Worm (Caenorhabditis elegans) whole organism, L2 larva: Measurements from ENCODE around the gene srbc-37.

Source experiments
- C34F6.9 ChIP-seq: fragments of 150-350 bp; optimal IDR thresholded peaks from 2 replicates; lab custom pipeline; 2014; ENCODE audit warnings: missing biosample characterization, missing genetic modification characterization
- F13H6.1 ChIP-seq: sonication (generic microtip); optimal IDR thresholded peaks from 2 replicates; lab custom pipeline; 2016; ENCODE audit warnings: missing genetic modification characterization, missing compliant biosample characterization
- R02D3.7 ChIP-seq: fragments of 150-350 bp; optimal IDR thresholded peaks from 2 replicates; lab custom pipeline; 2014; ENCODE audit warnings: missing biosample characterization, missing genetic modification characterization
- Y55F3AM.14 ChIP-seq: fragments of 200-800 bp; sonication (Bioruptor generic); optimal IDR thresholded peaks from 2 replicates; lab custom pipeline; 2018; ENCODE audit warnings: mild to moderate bottlenecking, missing genetic modification characterization, missing compliant biosample characterization
- ZK546.5 ChIP-seq: sonication (generic microtip); optimal IDR thresholded peaks from 2 replicates; lab custom pipeline; 2017; ENCODE audit warnings: missing biosample characterization, missing genetic modification characterization
- alr-1 ChIP-seq: fragments of 150-350 bp; optimal IDR thresholded peaks from 2 replicates; lab custom pipeline; 2014; ENCODE audit warnings: missing biosample characterization, missing genetic modification characterization
- ama-1 ChIP-seq: fragments of 150-350 bp; optimal IDR thresholded peaks from 2 replicates; lab custom pipeline; 2018; ENCODE audit warnings: inconsistent platforms
- ceh-16 ChIP-seq: fragments of 150-350 bp; optimal IDR thresholded peaks from 2 replicates; lab custom pipeline; 2014; ENCODE audit warnings: missing biosample characterization, missing genetic modification characterization
- crh-2 ChIP-seq: sonication (generic microtip); optimal IDR thresholded peaks from 2 replicates; lab custom pipeline; 2017; ENCODE audit warnings: missing biosample characterization, missing genetic modification characterization
- dmd-4 ChIP-seq: sonication (generic microtip); optimal IDR thresholded peaks from 2 replicates; lab custom pipeline; 2017; ENCODE audit warnings: missing biosample characterization, missing genetic modification characterization
- egl-27 ChIP-seq: sonication (generic microtip); optimal IDR thresholded peaks from 3 replicates; lab custom pipeline; 2017; ENCODE audit warnings: missing biosample characterization, missing genetic modification reagents, missing genetic modification characterization
- elt-1 ChIP-seq: fragments of 150-350 bp; optimal IDR thresholded peaks from 2 replicates; lab custom pipeline; 2014; ENCODE audit warnings: missing biosample characterization, missing genetic modification characterization
- elt-3 ChIP-seq: sonication (generic microtip); optimal IDR thresholded peaks from 2 replicates; lab custom pipeline; 2017; ENCODE audit warnings: missing biosample characterization, missing genetic modification characterization
- fos-1 ChIP-seq: fragments of 150-350 bp; optimal IDR thresholded peaks from 2 replicates; lab custom pipeline; 2014; ENCODE audit warnings: missing biosample characterization, missing genetic modification characterization
- gmeb-1 ChIP-seq: fragments of 150-350 bp; optimal IDR thresholded peaks from 2 replicates; lab custom pipeline; 2014; ENCODE audit warnings: missing biosample characterization, missing genetic modification characterization
- lin-11 ChIP-seq: fragments of 150-350 bp; sonication (generic microtip); optimal IDR thresholded peaks from 2 replicates; lab custom pipeline; 2014; ENCODE audit warnings: missing biosample characterization, missing genetic modification characterization, inconsistent platforms, mixed read lengths
- lin-13 ChIP-seq: fragments of 150-350 bp; optimal IDR thresholded peaks from 2 replicates; lab custom pipeline; 2014; ENCODE audit warnings: missing biosample characterization, missing genetic modification reagents, missing genetic modification characterization
- lin-39 ChIP-seq: fragments of 150-350 bp; optimal IDR thresholded peaks from 2 replicates; lab custom pipeline; 2014; ENCODE audit warnings: missing biosample characterization, missing genetic modification reagents, missing genetic modification characterization
- lsy-2 ChIP-seq, 2 experiments: fragments of 150-350 bp in 1 of 2; sonication (generic microtip) in 1 of 2; optimal IDR thresholded peaks; 2 replicates each; lab custom pipeline; 2014 to 2017; ENCODE audit warnings: missing biosample characterization in 2 of 2, missing genetic modification characterization in 2 of 2
- mab-5 ChIP-seq: fragments of 150-350 bp; optimal IDR thresholded peaks from 2 replicates; lab custom pipeline; 2014; ENCODE audit warnings: missing biosample characterization, missing genetic modification characterization
- mbf-1 ChIP-seq: sonication (generic microtip); optimal IDR thresholded peaks from 2 replicates; lab custom pipeline; 2017; ENCODE audit warnings: missing biosample characterization, missing genetic modification characterization
- mdl-1 ChIP-seq, 2 experiments: fragments of 150-350 bp in 1 of 2; sonication (generic microtip) in 1 of 2; optimal IDR thresholded peaks; 2 replicates each; lab custom pipeline; 2017; ENCODE audit warnings: missing biosample characterization in 2 of 2, missing genetic modification characterization in 2 of 2
- nhr-10 ChIP-seq: sonication (generic microtip); optimal IDR thresholded peaks from 2 replicates; lab custom pipeline; 2017; ENCODE audit warnings: missing biosample characterization, missing genetic modification characterization
- nhr-129 ChIP-seq: fragments of 150-350 bp; optimal IDR thresholded peaks from 2 replicates; lab custom pipeline; 2014; ENCODE audit warnings: missing biosample characterization, missing genetic modification characterization
- nhr-21 ChIP-seq: fragments of 150-350 bp; optimal IDR thresholded peaks from 2 replicates; lab custom pipeline; 2014; ENCODE audit warnings: missing biosample characterization, missing genetic modification characterization
- nhr-237 ChIP-seq: fragments of 150-350 bp; optimal IDR thresholded peaks from 2 replicates; lab custom pipeline; 2014; ENCODE audit warnings: missing biosample characterization, missing genetic modification characterization
- nhr-25 ChIP-seq: fragments of 150-350 bp; sonication (generic microtip); optimal IDR thresholded peaks from 3 replicates; lab custom pipeline; 2014; ENCODE audit warnings: missing biosample characterization, missing genetic modification characterization
- nhr-77 ChIP-seq: fragments of 150-350 bp; optimal IDR thresholded peaks from 2 replicates; lab custom pipeline; 2014; ENCODE audit warnings: missing biosample characterization, missing genetic modification characterization
- sem-4 ChIP-seq: fragments of 150-350 bp; optimal IDR thresholded peaks from 2 replicates; lab custom pipeline; 2014; ENCODE audit warnings: missing biosample characterization, missing genetic modification reagents, missing genetic modification characterization
- skn-1 ChIP-seq: sonication (generic microtip); optimal IDR thresholded peaks from 2 replicates; lab custom pipeline; 2017; ENCODE audit warnings: missing biosample characterization, missing genetic modification characterization
- sma-3 ChIP-seq: sonication (generic microtip); optimal IDR thresholded peaks from 2 replicates; lab custom pipeline; 2016; ENCODE audit warnings: missing genetic modification reagents, missing genetic modification characterization, missing compliant biosample characterization
- snpc-4 ChIP-seq: fragments of 150-350 bp; optimal IDR thresholded peaks from 2 replicates; lab custom pipeline; 2014; ENCODE audit warnings: missing biosample characterization, missing genetic modification characterization
- unc-39 ChIP-seq: fragments of 150-350 bp; optimal IDR thresholded peaks from 2 replicates; lab custom pipeline; 2014; ENCODE audit warnings: missing biosample characterization, missing genetic modification characterization
- unc-55 ChIP-seq: fragments of 150-350 bp; sonication (generic microtip); optimal IDR thresholded peaks from 3 replicates; lab custom pipeline; 2014; ENCODE audit warnings: missing biosample characterization, missing genetic modification reagents, missing genetic modification characterization
- unc-62 ChIP-seq: fragments of 150-350 bp; optimal IDR thresholded peaks from 2 replicates; lab custom pipeline; 2014; ENCODE audit warnings: missing biosample characterization, missing genetic modification reagents, missing genetic modification characterization
- zag-1 ChIP-seq: fragments of 150-350 bp; optimal IDR thresholded peaks from 2 replicates; lab custom pipeline; 2014; ENCODE audit warnings: missing biosample characterization, missing genetic modification characterization
- ztf-1 ChIP-seq: fragments of 200-800 bp; sonication (Bioruptor generic); conservative IDR thresholded peaks from 2 replicates; pipeline ENCODE4 v1.3.6; 2022; ENCODE audit warnings: missing genetic modification characterization, missing compliant biosample characterization
- ztf-11 ChIP-seq: sonication (generic microtip); optimal IDR thresholded peaks from 2 replicates; lab custom pipeline; 2017; ENCODE audit warnings: missing biosample characterization, missing genetic modification characterization
- ztf-4 ChIP-seq: fragments of 150-350 bp; optimal IDR thresholded peaks from 2 replicates; lab custom pipeline; 2014; ENCODE audit warnings: missing biosample characterization, missing genetic modification characterization

The srbc-37 gene

ce11 chrV:702260-702659 lies at the start of gene srbc-37:
Gene srbc-37, plus strand, starts transcription at chrV:702560.
- no peak for TF ChIP-seq unc-62 (GFP tag; lab: Kevin White, UChicago)
- TF ChIP-seq nhr-10 (tag; lab: Kevin White, UChicago), result no peak
- no peak for TF ChIP-seq egl-27 (tag; lab: Kevin White, UChicago)
- TF ChIP-seq sem-4 (tag; lab: Kevin White, UChicago), result no peak
- no peak for TF ChIP-seq Y55F3AM.14 (GFP tag; lab: Kevin White, UChicago)
- TF ChIP-seq dmd-4, result no peak

- no peak for TF ChIP-seq snpc-4
- TF ChIP-seq elt-1, result no peak
- TF ChIP-seq elt-3 (tag; lab: Kevin White, UChicago), result no peak
- TF ChIP-seq ZK546.5, result no peak
- TF ChIP-seq mbf-1 (tag; lab: Kevin White, UChicago), result no peak
- no peak for TF ChIP-seq unc-62 (GFP tag; lab: Kevin White, UChicago)
- no peak for TF ChIP-seq lsy-2 (tag; optimal IDR thresholded peaks at IDR 0.05; lab: Kevin White, UChicago)
- TF ChIP-seq gmeb-1, result no peak
- no peak for TF ChIP-seq sma-3
- no peak for TF ChIP-seq ceh-16
- TF ChIP-seq sem-4 (tag; lab: Kevin White, UChicago), result no peak
- TF ChIP-seq fos-1 (tag; lab: Kevin White, UChicago), result no peak
- no peak for TF ChIP-seq ama-1
- no peak for TF ChIP-seq lin-13 (GFP tag; lab: Kevin White, UChicago)
- no peak for TF ChIP-seq ztf-11 (tag; lab: Kevin White, UChicago)
- no peak for TF ChIP-seq ztf-1 (GFP tag; lab: Robert Waterston, UW)
- TF ChIP-seq nhr-25 (tag; lab: Kevin White, UChicago), result no peak
- no peak for TF ChIP-seq nhr-129 (tag; lab: Kevin White, UChicago)
- no peak for TF ChIP-seq nhr-21 (tag; lab: Kevin White, UChicago)
Observed at ce11 chrV:652940-653339, 49.4 kb upstream of the srbc-37 start, which contains the start of gene srj-5. Gene srj-5, minus strand, starts transcription at chrV:653040.

- TF ChIP-seq mdl-1 (tag; optimal IDR thresholded peaks at IDR 0.05; lab: Kevin White, UChicago) (no peak), dmd-4 (no peak), nhr-10 (tag; lab: Kevin White, UChicago) (no peak), skn-1 (tag; lab: Kevin White, UChicago) (no peak), lin-39 (no peak), gmeb-1 (no peak), zag-1 (tag; lab: Kevin White, UChicago) (no peak), alr-1 (tag; lab: Kevin White, UChicago) (no peak), unc-55 (GFP tag; lab: Kevin White, UChicago) (no peak), nhr-77 (tag; lab: Kevin White, UChicago) (no peak), R02D3.7 (tag; lab: Kevin White, UChicago) (no peak), C34F6.9 (tag; lab: Kevin White, UChicago) (no peak), nhr-25 (tag; lab: Kevin White, UChicago) (no peak)
Observed at ce11 chrV:654402-654801, 48.0 kb upstream of the srbc-37 start, which contains the start of gene srj-6. Gene srj-6, minus strand, starts transcription at chrV:654502.

DNA sequence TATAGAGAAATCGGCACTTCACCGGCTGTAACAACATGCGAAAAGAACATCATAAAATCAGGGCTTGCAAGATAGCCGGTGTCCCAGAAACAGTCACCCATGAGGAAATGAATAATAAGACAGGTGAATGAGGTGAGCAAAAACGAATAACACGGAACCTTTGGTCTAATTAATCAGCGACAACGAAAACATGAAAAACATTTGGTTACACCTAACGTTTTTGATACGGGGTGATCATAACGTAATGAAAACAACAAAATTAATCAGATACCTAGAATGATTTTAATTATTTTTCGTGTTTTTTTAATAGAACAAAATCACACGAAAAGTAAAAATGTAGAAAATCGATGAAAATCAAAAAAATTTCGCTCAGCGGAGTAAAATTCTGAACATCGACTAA lies 46.5 kb upstream of the srbc-37 start, which contains the start of gene srh-245:
Gene srh-245, minus strand, starts transcription at position 101 of the 400 bp plus-strand sequence.
- TF ChIP-seq elt-1, result no peak
- TF ChIP-seq nhr-10 (tag; lab: Kevin White, UChicago), result no peak
- TF ChIP-seq sma-3, result no peak
- TF ChIP-seq snpc-4, result no peak
- no peak for TF ChIP-seq lin-39
- TF ChIP-seq, all 48 proteins: peak for 0

DNA sequence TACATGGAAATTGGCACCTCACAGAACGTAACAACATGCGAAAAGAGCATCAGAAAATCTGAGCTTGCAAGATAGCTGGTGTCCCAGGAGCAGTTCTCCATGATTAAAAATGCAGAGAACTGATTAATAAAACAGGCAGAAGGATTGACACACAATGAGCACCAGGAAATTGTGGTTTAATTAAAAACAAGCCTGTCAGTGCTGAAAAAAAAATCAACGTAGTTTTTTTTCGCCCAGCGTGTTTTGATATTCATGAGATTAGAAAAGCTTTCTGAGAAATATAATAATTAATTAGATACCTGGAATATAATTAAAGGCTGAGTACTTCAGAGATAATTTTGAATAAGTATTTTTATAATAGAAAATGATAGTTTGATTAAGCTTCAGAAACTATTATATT lies 44.7 kb upstream of the srbc-37 start, which contains the start of gene srh-246:
Gene srh-246, minus strand, starts transcription at position 101 of the 400 bp plus-strand sequence.
- TF ChIP-seq lin-39 (no peak), mab-5 (no peak), ztf-4 (tag; lab: Kevin White, UChicago) (no peak), F13H6.1 (tag; lab: Kevin White, UChicago) (no peak), ZK546.5 (no peak), nhr-237 (no peak), mbf-1 (tag; lab: Kevin White, UChicago) (no peak), gmeb-1 (no peak), zag-1 (tag; lab: Kevin White, UChicago) (no peak), crh-2 (tag; lab: Kevin White, UChicago) (no peak), unc-39 (tag; lab: Kevin White, UChicago) (no peak), lin-11 (tag; lab: Kevin White, UChicago) (no peak)
